Fruit fly (Drosophila melanogaster): Measurements from ENCODE around the gene brk.

The brk gene

dm6 chrX:7332493-7332892 lies 24.8 kb downstream of the brk start (continued):
- TF ChIP-seq exex (tag; optimal IDR thresholded peaks at IDR 0.05) (peak; percentile 63), Poxn (GFP tag; IDR thresholded peaks at IDR 0.05) (peak; percentile 21; the same call in 1 of the 2 replicates), Bgb (GFP tag; IDR thresholded peaks at IDR 0.05; ENCODE audit: partially characterized antibody) (no peak), CG10366 (GFP tag; IDR thresholded peaks at IDR 0.05) (peak; percentile 41; the same call in 1 of the 2 replicates), ato (GFP tag; IDR thresholded peaks at IDR 0.05; ENCODE audit: partially characterized antibody) (no peak), CG2712 (tag; optimal IDR thresholded peaks at IDR 0.05) (peak; percentile 49), Oli (tag; optimal IDR thresholded peaks at IDR 0.05) (peak; percentile 64), CG4424 (GFP tag; optimal IDR thresholded peaks at IDR 0.05) (peak; percentile 51), CG12155 (GFP tag; optimal IDR thresholded peaks at IDR 0.05) (peak; percentile 53), B-H2 (GFP tag; optimal IDR thresholded peaks at IDR 0.05) (peak; percentile 26), CHES-1-like (GFP tag; optimal IDR thresholded peaks at IDR 0.05) (peak; percentile 82), ems (GFP tag; optimal IDR thresholded peaks at IDR 0.05) (peak; percentile 68), Ets65A (GFP tag) (peak; percentile 93), lov (optimal IDR thresholded peaks at IDR 0.05) (no peak), lov (GFP tag; IDR thresholded peaks at IDR 0.05) (no peak), Hr51 (GFP tag; optimal IDR thresholded peaks at IDR 0.05) (peak; percentile 55 to 71), CG30431 (GFP tag; optimal IDR thresholded peaks at IDR 0.05) (peak; percentile 15), Mes4 (GFP tag; optimal IDR thresholded peaks at IDR 0.05) (peak; percentile 47), peb (GFP tag; IDR thresholded peaks at IDR 0.05) (no peak), CG8089 (GFP tag; optimal IDR thresholded peaks at IDR 0.05) (peak; percentile 60), Med (GFP tag) (peak; percentile 96), inv (GFP tag; IDR thresholded peaks at IDR 0.05; ENCODE audit: partially characterized antibody) (no peak), CG4282 (GFP tag; optimal IDR thresholded peaks at IDR 0.05) (peak; percentile 5), Dip3 (GFP tag; optimal IDR thresholded peaks at IDR 0.05) (peak; percentile 51), CG2199 (GFP tag; IDR thresholded peaks at IDR 0.05) (no peak), fd64A (GFP tag; optimal IDR thresholded peaks at IDR 0.05) (no peak), dm (GFP tag; optimal IDR thresholded peaks at IDR 0.05) (peak; percentile 43), jumu (GFP tag; optimal IDR thresholded peaks at IDR 0.05) (peak; percentile 43), CG11093 (GFP tag; IDR thresholded peaks at IDR 0.05) (no peak), CG9797 (GFP tag; optimal IDR thresholded peaks at IDR 0.05) (no peak), MBD-R2 (GFP tag; IDR thresholded peaks at IDR 0.05) (peak; percentile 61; the same call in 1 of the 2 replicates), CG31388 (GFP tag; optimal IDR thresholded peaks at IDR 0.05) (peak; percentile 17), dysf (GFP tag; IDR thresholded peaks at IDR 0.05) (peak; percentile 83), btn (GFP tag; optimal IDR thresholded peaks at IDR 0.05) (no peak), CG14965 (GFP tag; optimal IDR thresholded peaks at IDR 0.05; ENCODE audit: borderline replicate concordance) (no peak), CG14014 (GFP tag; IDR thresholded peaks at IDR 0.05) (peak; percentile 70), CG7745 (tag; optimal IDR thresholded peaks at IDR 0.05) (no peak), CG14710 (tag; optimal IDR thresholded peaks at IDR 0.05) (no peak), CG6272 (GFP tag; IDR thresholded peaks at IDR 0.05) (no peak), en (GFP tag; optimal IDR thresholded peaks at IDR 0.05) (peak; percentile 51), CG33557 (GFP tag; optimal IDR thresholded peaks at IDR 0.05) (no peak), nmo (GFP tag; optimal IDR thresholded peaks at IDR 0.05) (peak; percentile 53), tgo (GFP tag; IDR thresholded peaks at IDR 0.05) (peak; percentile 60; the same call in 2 of the 3 replicates), BEAF-32 (GFP tag; optimal IDR thresholded peaks at IDR 0.05) (no peak), CG8765 (GFP tag; IDR thresholded peaks at IDR 0.05) (no peak), tll (GFP tag; optimal IDR thresholded peaks at IDR 0.05) (no peak), CG5953 (GFP tag; IDR thresholded peaks at IDR 0.05) (no peak), ro (GFP tag; IDR thresholded peaks at IDR 0.05) (no peak), CG7963 (GFP tag; IDR thresholded peaks at IDR 0.05; ENCODE audit: partially characterized antibody) (no peak), sr (GFP tag; IDR thresholded peaks at IDR 0.05) (no peak), CG5245 (GFP tag; optimal IDR thresholded peaks at IDR 0.05) (peak; percentile 30), CG17912 (GFP tag; optimal IDR thresholded peaks at IDR 0.05) (no peak)
